Fruit fly (Drosophila melanogaster) ovary, adult (tissue): Measurements from ENCODE around the gene CG12320.
A peak's percentile ranks its signal among the peaks of the same experiment; 100 is the strongest.

Experiments used
- CG17801 ChIP-seq: fragments of 200-800 bp; optimal IDR thresholded peaks from 2 replicates; lab custom pipeline; 2019; ENCODE audit warnings: missing biosample characterization, mild to moderate bottlenecking, missing genetic modification characterization, moderate library complexity; ENCODE audit not compliant: partially characterized antibody

CG12320 gene

DNA sequence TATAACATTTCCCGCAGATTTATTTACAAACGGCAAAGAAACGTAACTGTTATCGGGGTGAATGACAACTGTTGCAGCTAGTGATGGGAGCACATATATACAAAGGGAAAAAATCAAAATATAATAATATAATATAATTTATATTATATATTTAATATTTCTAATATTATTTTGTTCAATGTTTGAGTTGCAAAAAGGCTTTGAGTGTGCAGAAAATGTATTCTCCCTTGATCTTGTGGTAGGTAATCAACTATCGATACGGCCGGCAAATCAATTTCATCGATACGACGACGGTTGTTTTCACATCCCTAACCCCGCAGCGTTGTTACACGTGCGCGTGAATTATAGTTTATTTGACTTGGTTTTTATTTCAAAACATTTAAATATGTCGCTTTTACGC is 29.1 kb downstream of the CG12320 start, which contains the start of the genes mTerf5 and Non3:
Gene mTerf5 (minus strand): TSS at position 249 of the 400 bp plus-strand sequence.
Gene Non3 (plus strand): TSS at position 289 of the 400 bp plus-strand sequence.
- peak; percentile 73 for TF ChIP-seq CG17801 (GFP tag; lab: Kevin White, UChicago)

DNA sequence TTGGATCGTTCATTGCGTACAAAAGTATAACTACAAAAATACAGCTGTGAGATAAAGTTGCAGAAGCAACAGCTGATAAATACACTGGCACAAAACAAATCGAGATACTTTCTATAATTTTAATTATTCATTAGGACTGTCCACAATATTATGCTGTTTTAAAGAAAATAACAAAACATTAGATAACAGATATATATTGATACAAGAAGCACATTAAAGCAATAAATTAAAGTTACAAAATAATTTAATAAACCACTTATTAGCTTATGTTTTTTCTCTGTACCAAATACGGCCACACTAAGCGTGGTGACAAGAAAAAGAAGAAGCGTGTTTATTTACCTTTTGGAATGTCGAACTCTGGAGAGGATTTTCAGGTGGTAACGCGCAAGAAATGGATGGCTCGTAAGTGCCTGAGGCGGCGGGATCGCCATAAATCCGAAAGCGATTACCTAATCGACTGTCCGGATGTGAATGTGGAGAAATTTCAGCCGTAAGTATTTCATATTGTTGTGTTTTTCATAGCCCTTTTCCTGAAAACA is 32.3 kb downstream of the CG12320 start, which contains the start of the genes CG7988 and CG7183:
Gene CG7988 (plus strand): TSS at position 316 of the 539 bp plus-strand sequence.
Gene CG7183 (minus strand): TSS at position 489 of the 539 bp plus-strand sequence.
- peak; percentile 98 for TF ChIP-seq CG17801 (GFP tag; lab: Kevin White, UChicago)

DNA sequence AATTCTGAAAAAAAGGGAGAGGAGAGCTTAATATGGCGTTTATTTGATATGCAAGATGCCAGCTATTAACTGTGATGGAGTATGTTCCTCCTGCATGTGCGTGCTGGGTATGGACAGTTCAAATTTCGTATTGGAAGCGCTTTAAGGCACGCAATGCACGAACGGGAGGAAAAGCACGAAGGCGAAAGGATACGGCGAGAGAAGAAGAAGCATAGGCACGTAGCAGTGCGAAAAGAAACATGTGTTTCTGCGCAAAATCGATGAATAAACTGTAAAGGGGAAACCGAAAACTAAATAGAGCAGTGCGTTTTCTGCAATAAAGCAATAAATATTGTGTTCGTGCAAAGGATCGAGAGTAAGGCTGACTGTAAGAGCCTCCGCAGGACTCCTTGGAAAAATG is 36.6 kb downstream of the CG12320 start, which contains the start of gene CG14314:
Gene CG14314 (plus strand): TSS at position 243 of the 400 bp plus-strand sequence.
- no peak for TF ChIP-seq CG17801 (GFP tag; lab: Kevin White, UChicago)

DNA sequence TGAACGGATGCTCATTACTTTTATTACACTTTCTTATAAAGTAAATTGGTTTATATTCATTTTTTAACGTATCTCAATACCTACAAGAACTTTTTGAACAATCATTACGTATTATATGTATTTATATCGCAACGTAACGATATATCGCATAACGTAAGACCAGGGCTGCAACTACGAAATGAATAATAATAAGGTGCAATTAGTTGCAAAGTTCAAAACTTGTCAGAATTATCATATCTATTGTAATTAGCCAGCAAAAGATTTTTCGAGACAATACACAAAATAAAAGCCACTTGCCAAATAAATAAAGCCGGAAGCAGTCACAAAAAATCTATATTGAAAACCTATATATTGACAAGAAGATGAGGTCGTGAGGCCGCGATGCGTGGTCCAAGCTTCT is 37.2 kb downstream of the CG12320 start:
- peak; percentile 36 for TF ChIP-seq CG17801 (GFP tag; lab: Kevin White, UChicago)

DNA sequence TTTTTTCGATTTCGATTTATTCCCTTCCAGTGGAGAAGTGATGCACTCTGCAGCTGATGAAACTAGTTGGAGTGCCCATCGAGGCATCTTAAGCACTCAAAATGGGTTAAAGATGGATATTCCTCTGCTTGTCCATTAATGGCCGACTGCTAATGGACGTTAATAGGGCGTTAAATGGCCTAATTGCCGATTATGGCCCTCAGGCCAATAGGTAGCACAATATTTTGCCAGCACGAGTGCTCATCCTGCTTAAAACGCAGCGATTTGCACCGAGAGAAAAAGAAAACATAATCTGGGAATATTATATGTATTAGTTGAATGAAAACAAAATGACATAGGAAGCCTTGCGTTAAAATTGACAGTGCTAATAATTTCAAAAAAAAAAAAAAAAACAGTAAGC is 44.1 kb downstream of the CG12320 start, which contains the start of gene CG44158:
Gene CG44158 (plus strand): TSS at position 301 of the 400 bp plus-strand sequence.
- no peak for TF ChIP-seq CG17801 (GFP tag; lab: Kevin White, UChicago)
